Fruit fly (Drosophila melanogaster): ENCODE measurements around the gene CG12316.

dm6 chr3L:15150028-15150427 lies 13.3 kb upstream of the CG12316 start:
- no peak for TF ChIP-seq CTCF (optimal IDR thresholded peaks at IDR 0.05)
- TF ChIP-seq CG8478 (optimal IDR thresholded peaks at IDR 0.05): no peak

All from S2 (cell line).